Worm (Caenorhabditis elegans) whole organism, L4/young adult: ENCODE data around the gene srj-42.

Experiments used
- W03F9.2 ChIP-seq: fragments of 150-350 bp; optimal IDR thresholded peaks from 2 replicates; lab custom pipeline; 2014; ENCODE audit warnings: missing biosample characterization, missing genetic modification characterization
- him-1 ChIP-seq: sonication (generic microtip); optimal IDR thresholded peaks from 2 replicates; lab custom pipeline; 2016; ENCODE audit warnings: missing genotype, missing genetic modification reagents, missing genetic modification characterization, missing compliant biosample characterization

DNA sequence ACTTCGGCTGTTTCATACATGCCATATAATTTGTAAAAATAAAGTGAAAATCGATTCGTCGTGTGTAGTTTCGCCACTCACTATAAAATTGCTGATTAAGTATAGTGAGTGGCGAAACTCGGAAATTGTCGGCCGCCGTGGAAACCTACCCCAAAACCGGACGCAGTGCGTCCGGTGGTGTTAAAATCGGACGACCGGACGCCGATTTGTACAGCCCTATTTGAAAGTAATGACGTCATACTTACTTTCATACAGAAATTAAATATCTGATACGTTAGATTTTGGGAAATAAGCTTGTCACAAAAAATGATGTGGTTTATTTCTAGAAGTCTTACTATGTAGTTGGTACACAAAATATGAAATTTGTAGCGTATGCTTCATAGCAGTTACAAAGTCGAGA lies 17.8 kb downstream of the srj-42 start:
- no peak for TF ChIP-seq W03F9.2
- TF ChIP-seq him-1 (tag; lab: Kevin White, UChicago): no peak
